Fruit fly (Drosophila melanogaster) whole organism, embryonic: ENCODE measurements around the gene kirre.
A peak's percentile ranks its signal among the peaks of the same experiment; 100 is the strongest.

Source experiments
- BtbVII ChIP-seq: fragments of 200-800 bp; sonication (Bioruptor generic); optimal IDR thresholded peaks from 3 replicates; lab custom pipeline; 2017; ENCODE audit warnings: missing biosample characterization, mild to moderate bottlenecking, missing genetic modification characterization
- CG10543 ChIP-seq: fragments of 200-800 bp; sonication (Bioruptor generic); optimal IDR thresholded peaks from 3 replicates; lab custom pipeline; 2017; ENCODE audit warnings: missing biosample characterization, mild to moderate bottlenecking, missing genetic modification characterization, moderate library complexity
- CG11085 ChIP-seq: fragments of 200-800 bp; sonication (Bioruptor generic); IDR thresholded peaks from 2 replicates; pipeline ENCODE4 v1.3.6; 2022; ENCODE audit warnings: missing biosample characterization, missing genetic modification characterization
- CG13123 ChIP-seq: fragments of 200-800 bp; sonication (Bioruptor generic); optimal IDR thresholded peaks from 2 replicates; lab custom pipeline; 2016; ENCODE audit warnings: missing biosample characterization, missing genetic modification characterization
- CG13775 ChIP-seq: fragments of 200-800 bp; sonication (Bioruptor generic); optimal IDR thresholded peaks from 3 replicates; lab custom pipeline; 2017; ENCODE audit warnings: missing biosample characterization, mild to moderate bottlenecking, missing genetic modification characterization
- CG14014 ChIP-seq: fragments of 200-800 bp; sonication (Bioruptor generic); IDR thresholded peaks from 2 replicates; pipeline ENCODE4 v1.3.6; 2022; ENCODE audit warnings: missing biosample characterization, missing genetic modification characterization
- CG14667 ChIP-seq: fragments of 200-800 bp; sonication (Bioruptor generic); IDR thresholded peaks from 2 replicates; pipeline ENCODE4 v1.3.6; 2022; ENCODE audit warnings: missing biosample characterization, missing genetic modification characterization
- CG30431 ChIP-seq: fragments of 200-800 bp; sonication (Bioruptor generic); optimal IDR thresholded peaks from 2 replicates; lab custom pipeline; 2017; ENCODE audit warnings: missing biosample characterization, missing genetic modification characterization
- CG31388 ChIP-seq: fragments of 200-800 bp; sonication (Bioruptor generic); optimal IDR thresholded peaks from 2 replicates; lab custom pipeline; 2016; ENCODE audit warnings: missing biosample characterization, missing genetic modification characterization
- CG34224 ChIP-seq: fragments of 200-800 bp; sonication (Bioruptor generic); IDR thresholded peaks from 3 replicates; pipeline ENCODE4 v1.3.6; 2022; ENCODE audit warnings: missing biosample characterization, missing genetic modification characterization; ENCODE audit not compliant: partially characterized antibody
- CG3847 ChIP-seq: fragments of 200-800 bp; sonication (Bioruptor generic); IDR thresholded peaks from 2 replicates; pipeline ENCODE4 v1.3.6; 2022; ENCODE audit warnings: missing biosample characterization, missing genetic modification characterization
- CG4820 ChIP-seq: fragments of 200-800 bp; sonication (Bioruptor generic); optimal IDR thresholded peaks from 3 replicates; lab custom pipeline; 2016; ENCODE audit warnings: missing biosample characterization, missing genetic modification characterization
- CG5245 ChIP-seq: fragments of 200-800 bp; sonication (Bioruptor generic); optimal IDR thresholded peaks from 3 replicates; lab custom pipeline; 2016; ENCODE audit warnings: missing biosample characterization, missing genetic modification characterization
- CG7963 ChIP-seq: fragments of 200-800 bp; sonication (Bioruptor generic); IDR thresholded peaks from 3 replicates; pipeline ENCODE4 v1.3.6; 2022; ENCODE audit warnings: missing biosample characterization, missing genetic modification characterization; ENCODE audit not compliant: partially characterized antibody
- CG8388 ChIP-seq: fragments of 200-800 bp; sonication (Bioruptor generic); optimal IDR thresholded peaks from 2 replicates; lab custom pipeline; 2019; ENCODE audit warnings: missing biosample characterization, mild to moderate bottlenecking, missing genetic modification characterization, moderate library complexity
- Chrac-16 ChIP-seq: fragments of 200-800 bp; sonication (Bioruptor generic); optimal IDR thresholded peaks from 3 replicates; lab custom pipeline; 2016; ENCODE audit warnings: missing biosample characterization, missing genetic modification characterization
- CoRest ChIP-seq: fragments of 200-800 bp; sonication (Bioruptor generic); optimal IDR thresholded peaks from 3 replicates; lab custom pipeline; 2018; ENCODE audit warnings: missing biosample characterization, mild to moderate bottlenecking, missing genetic modification characterization, moderate library complexity
- D ChIP-seq, 2 experiments: fragments of 200-800 bp in 1 of 2; fragments of >200 bp in 1 of 2; sonication (Bioruptor generic) in 1 of 2; optimal IDR thresholded peaks; 2 replicates in 1 of 2; 3 replicates in 1 of 2; lab custom pipeline; 2017; ENCODE audit warnings: mild to moderate bottlenecking in 1 of 2, missing biosample characterization in 1 of 2, missing genetic modification characterization in 1 of 2, missing genetic modification reagents in 1 of 2
- Dip3 ChIP-seq: fragments of 200-800 bp; sonication (Bioruptor generic); optimal IDR thresholded peaks from 3 replicates; lab custom pipeline; 2016; ENCODE audit warnings: missing biosample characterization, missing genetic modification characterization
- Eip74EF ChIP-seq, 2 experiments: fragments of 200-800 bp in 1 of 2; fragments of >200 bp in 1 of 2; sonication (Bioruptor generic) in 1 of 2; optimal IDR thresholded peaks; 2 replicates each; lab custom pipeline; 2017 to 2019; ENCODE audit warnings: missing biosample characterization in 2 of 2, missing genetic modification characterization in 2 of 2, mild to moderate bottlenecking in 1 of 2, moderate library complexity in 1 of 2
- H15 ChIP-seq: fragments of 200-800 bp; sonication (Bioruptor generic); IDR thresholded peaks from 3 replicates; pipeline ENCODE4 v1.3.6; 2022; ENCODE audit warnings: missing biosample characterization, missing genetic modification characterization
- Hr51 ChIP-seq, 2 experiments: fragments of 200-800 bp; sonication (Bioruptor generic); optimal IDR thresholded peaks; 2 replicates in 1 of 2; 3 replicates in 1 of 2; lab custom pipeline; 2016 to 2018; ENCODE audit warnings: missing biosample characterization in 2 of 2, missing genetic modification characterization in 2 of 2, mild to moderate bottlenecking in 1 of 2, moderate library complexity in 1 of 2
- Kr ChIP-seq: fragments of 200-800 bp; sonication (Bioruptor generic); optimal IDR thresholded peaks from 2 replicates; lab custom pipeline; 2017; ENCODE audit warnings: missing biosample characterization, mild to moderate bottlenecking, missing genetic modification characterization
- Lpt ChIP-seq: fragments of >200 bp; optimal IDR thresholded peaks from 2 replicates; lab custom pipeline; 2018; ENCODE audit warnings: missing biosample characterization, missing genetic modification characterization
- Med ChIP-seq: fragments of 200-800 bp; sonication (Bioruptor generic); peaks from one replicate; lab custom pipeline; 2016; ENCODE audit warnings: missing biosample characterization, missing genetic modification characterization, mild to moderate bottlenecking, inconsistent platforms, moderate library complexity
- NC2α ChIP-seq: fragments of 200-800 bp; sonication (Bioruptor generic); optimal IDR thresholded peaks from 2 replicates; lab custom pipeline; 2016; ENCODE audit warnings: missing biosample characterization, missing genetic modification characterization
- Oaz ChIP-seq: fragments of 200-800 bp; sonication (Bioruptor generic); IDR thresholded peaks from 2 replicates; pipeline ENCODE4 v1.3.6; 2022; ENCODE audit warnings: missing biosample characterization, missing genetic modification characterization
- Sry-β ChIP-seq: fragments of 200-800 bp; sonication (Bioruptor generic); optimal IDR thresholded peaks from 2 replicates; lab custom pipeline; 2018; ENCODE audit warnings: missing biosample characterization, mild to moderate bottlenecking, missing genetic modification characterization, moderate library complexity
- Sry-δ ChIP-seq: fragments of 200-800 bp; sonication (Bioruptor generic); optimal IDR thresholded peaks from 2 replicates; lab custom pipeline; 2016; ENCODE audit warnings: missing biosample characterization, missing genetic modification characterization
- Ssrp ChIP-seq: fragments of 200-800 bp; sonication (Bioruptor generic); optimal IDR thresholded peaks from 2 replicates; lab custom pipeline; 2018; ENCODE audit warnings: missing biosample characterization, mild to moderate bottlenecking, missing genetic modification characterization, moderate library complexity
- abd-A ChIP-seq: fragments of 200-800 bp; sonication (Bioruptor generic); optimal IDR thresholded peaks from 3 replicates; lab custom pipeline; 2019; ENCODE audit warnings: missing biosample characterization, mild to moderate bottlenecking, missing genetic modification characterization, moderate library complexity
- amos ChIP-seq: fragments of 200-800 bp; sonication (Bioruptor generic); IDR thresholded peaks from 2 replicates; pipeline ENCODE4 v1.3.6; 2022; ENCODE audit warnings: missing biosample characterization, missing genetic modification characterization; ENCODE audit not compliant: partially characterized antibody
- bcd ChIP-seq: fragments of 200-800 bp; sonication (Bioruptor generic); optimal IDR thresholded peaks from 2 replicates; lab custom pipeline; 2017; ENCODE audit warnings: missing biosample characterization, mild to moderate bottlenecking, missing genetic modification characterization
- cad ChIP-seq: fragments of >200 bp; optimal IDR thresholded peaks from 2 replicates; lab custom pipeline; 2017; ENCODE audit warnings: missing biosample characterization, missing genetic modification characterization
- ems ChIP-seq: fragments of 200-800 bp; sonication (Bioruptor generic); optimal IDR thresholded peaks from 3 replicates; lab custom pipeline; 2016; ENCODE audit warnings: missing biosample characterization, missing genetic modification characterization
- eyg ChIP-seq: fragments of 200-800 bp; sonication (Bioruptor generic); optimal IDR thresholded peaks from 3 replicates; lab custom pipeline; 2016; ENCODE audit warnings: missing biosample characterization, missing genetic modification characterization
- fru ChIP-seq: fragments of >200 bp; optimal IDR thresholded peaks from 2 replicates; lab custom pipeline; 2017
- h ChIP-seq: fragments of >200 bp; optimal IDR thresholded peaks from 2 replicates; lab custom pipeline; 2017
- her ChIP-seq: fragments of 200-800 bp; sonication (Bioruptor generic); optimal IDR thresholded peaks from 2 replicates; lab custom pipeline; 2016; ENCODE audit warnings: missing biosample characterization, missing genetic modification characterization
- hkb ChIP-seq, 2 experiments: fragments of 200-800 bp in 1 of 2; fragments of >200 bp in 1 of 2; sonication (Bioruptor generic) in 1 of 2; IDR thresholded peaks in 1 of 2; optimal IDR thresholded peaks in 1 of 2; 2 replicates each; pipeline versions ENCODE4 v1.3.6 to Lab custom; 2017 to 2022; ENCODE audit warnings: missing biosample characterization in 1 of 2, missing genetic modification characterization in 1 of 2
- mirr ChIP-seq: fragments of 200-800 bp; sonication (Bioruptor generic); optimal IDR thresholded peaks from 3 replicates; lab custom pipeline; 2018; ENCODE audit warnings: missing biosample characterization, mild to moderate bottlenecking, missing genetic modification characterization
- nau ChIP-seq: fragments of 200-800 bp; sonication (Bioruptor generic); optimal IDR thresholded peaks from 3 replicates; lab custom pipeline; 2017; ENCODE audit warnings: missing biosample characterization, mild to moderate bottlenecking, missing genetic modification characterization, missing genetic modification reagents
- p53 ChIP-seq: fragments of 200-800 bp; sonication (Bioruptor generic); optimal IDR thresholded peaks from 2 replicates; lab custom pipeline; 2016; ENCODE audit warnings: missing biosample characterization, missing genetic modification characterization
- phol ChIP-seq: fragments of 200-800 bp; sonication (Bioruptor generic); optimal IDR thresholded peaks from 3 replicates; lab custom pipeline; 2018; ENCODE audit warnings: missing biosample characterization, mild to moderate bottlenecking, missing genetic modification characterization, moderate library complexity
- pita ChIP-seq: fragments of 200-800 bp; sonication (Bioruptor generic); optimal IDR thresholded peaks from 2 replicates; lab custom pipeline; 2017; ENCODE audit warnings: missing biosample characterization, mild to moderate bottlenecking, missing genetic modification characterization
- sens ChIP-seq: fragments of 200-800 bp; sonication (Bioruptor generic); peaks from one replicate; lab custom pipeline; 2016; ENCODE audit warnings: missing biosample characterization, missing genetic modification characterization
- stwl ChIP-seq: fragments of 200-800 bp; sonication (Bioruptor generic); optimal IDR thresholded peaks from 3 replicates; lab custom pipeline; 2018; ENCODE audit warnings: missing biosample characterization, mild to moderate bottlenecking, missing genetic modification characterization, moderate library complexity
- tap ChIP-seq: fragments of 200-800 bp; optimal IDR thresholded peaks from 3 replicates; lab custom pipeline; 2019; ENCODE audit warnings: missing biosample characterization, mild to moderate bottlenecking, missing genetic modification characterization, moderate library complexity
- tgo ChIP-seq: fragments of 200-800 bp; sonication (Bioruptor generic); IDR thresholded peaks from 3 replicates; pipeline ENCODE4 v1.3.6; 2022; ENCODE audit warnings: missing biosample characterization, missing genetic modification characterization
- usp ChIP-seq: fragments of >200 bp; optimal IDR thresholded peaks from 2 replicates; lab custom pipeline; 2017; ENCODE audit warnings: missing biosample characterization, missing genetic modification characterization
- z ChIP-seq: fragments of 200-800 bp; sonication (Bioruptor generic); IDR thresholded peaks from 3 replicates; pipeline ENCODE4 v1.3.6; 2022; ENCODE audit warnings: missing biosample characterization, missing genetic modification characterization

The kirre gene

dm6 chrX:3096324-3096723, 356.1 kb downstream of the kirre start (continued):
- TF ChIP-seq Hr51 (GFP tag; optimal IDR thresholded peaks at IDR 0.05; lab: Kevin White, UChicago) (no peak), usp (GFP tag; lab: Kevin White, UChicago) (no peak), CG11085 (GFP tag; lab: Robert Waterston, UW) (no peak), pita (no peak), h (no peak), Chrac-16 (GFP tag; lab: Kevin White, UChicago) (no peak), CG8388 (GFP tag; lab: Kevin White, UChicago) (peak; percentile 41), Kr (no peak), mirr (GFP tag; lab: Kevin White, UChicago) (no peak), Med (GFP tag; lab: Kevin White, UChicago) (peak; percentile 66), CG7963 (GFP tag; lab: Robert Waterston, UW) (no peak), CG3847 (GFP tag; lab: Robert Waterston, UW) (no peak), phol (tag; lab: Kevin White, UChicago) (peak; percentile 61), cad (GFP tag; lab: Kevin White, UChicago) (no peak), CG14014 (GFP tag; lab: Robert Waterston, UW) (no peak), CG13775 (no peak), NC2α (GFP tag; lab: Kevin White, UChicago) (no peak), Sry-δ (GFP tag; lab: Kevin White, UChicago) (no peak), BtbVII (GFP tag; lab: Kevin White, UChicago) (no peak), Dip3 (GFP tag; lab: Kevin White, UChicago) (no peak), p53 (no peak), Sry-β (GFP tag; lab: Kevin White, UChicago) (no peak), amos (GFP tag; lab: Robert Waterston, UW) (no peak), her (GFP tag; lab: Kevin White, UChicago) (no peak), nau (no peak), CG30431 (GFP tag; lab: Kevin White, UChicago) (peak; percentile 32), H15 (GFP tag; lab: Robert Waterston, UW) (0 out of 3 replicates have a peak, but pooled peaks have one; percentile 11), CG14667 (no peak), stwl (tag; lab: Kevin White, UChicago) (no peak), z (no peak), CoRest (tag; lab: Kevin White, UChicago) (no peak), fru (lab: Kevin White, UChicago) (no peak), bcd (GFP tag; lab: Kevin White, UChicago) (no peak), hkb (optimal IDR thresholded peaks at IDR 0.05; lab: Kevin White, UChicago) (no peak), hkb (GFP tag; IDR thresholded peaks at IDR 0.05; lab: Robert Waterston, UW) (peak; percentile 46; the same call in 1 of the 2 replicates), tap (tag; lab: Kevin White, UChicago) (no peak), sens (peak; percentile 80), Lpt (no peak), Oaz (GFP tag; lab: Robert Waterston, UW) (no peak), CG5245 (GFP tag; lab: Kevin White, UChicago) (peak; percentile 12), tgo (GFP tag; lab: Robert Waterston, UW) (no peak), Ssrp (tag; lab: Kevin White, UChicago) (no peak), CG31388 (GFP tag; lab: Kevin White, UChicago) (no peak), Eip74EF (GFP tag; optimal IDR thresholded peaks at IDR 0.05; lab: Kevin White, UChicago) (peak in 1 of 2 experiments; percentile 22), CG4820 (GFP tag; lab: Kevin White, UChicago) (peak; percentile 43), D (optimal IDR thresholded peaks at IDR 0.05; lab: Kevin White, UChicago) (no peak), D (GFP tag; optimal IDR thresholded peaks at IDR 0.05; lab: Kevin White, UChicago) (peak; percentile 11), CG34224 (GFP tag; lab: Robert Waterston, UW) (no peak), CG13123 (GFP tag; lab: Kevin White, UChicago) (no peak), ems (no peak), eyg (no peak), CG10543 (GFP tag; lab: Kevin White, UChicago) (no peak), abd-A (no peak)
